Fruit fly (Drosophila melanogaster) whole organism, embryonic: Measurements from ENCODE around the gene Mipp2.
A peak's percentile ranks its signal among the peaks of the same experiment; 100 is the strongest.

Experiments
- Atf3 ChIP-seq: fragments of 200-800 bp; sonication (Bioruptor generic); optimal IDR thresholded peaks from 3 replicates; lab custom pipeline; 2016; ENCODE audit warnings: missing biosample characterization, missing genetic modification characterization
- CG10979 ChIP-seq: fragments of 200-800 bp; sonication (Bioruptor generic); optimal IDR thresholded peaks from 2 replicates; lab custom pipeline; 2018; ENCODE audit warnings: missing biosample characterization, mild to moderate bottlenecking, missing genetic modification characterization, moderate library complexity
- CG12236 ChIP-seq: fragments of 200-800 bp; sonication (Bioruptor generic); optimal IDR thresholded peaks from 2 replicates; lab custom pipeline; 2016; ENCODE audit warnings: missing biosample characterization, missing genetic modification characterization
- CG13123 ChIP-seq: fragments of 200-800 bp; sonication (Bioruptor generic); optimal IDR thresholded peaks from 2 replicates; lab custom pipeline; 2016; ENCODE audit warnings: missing biosample characterization, missing genetic modification characterization
- CG13624 ChIP-seq: fragments of 200-800 bp; sonication (Bioruptor generic); optimal IDR thresholded peaks from 2 replicates; lab custom pipeline; 2016; ENCODE audit warnings: missing biosample characterization, missing genetic modification characterization
- CG1529 ChIP-seq: fragments of 200-800 bp; sonication (Bioruptor generic); optimal IDR thresholded peaks from 3 replicates; lab custom pipeline; 2018; ENCODE audit warnings: missing biosample characterization, missing genetic modification characterization
- CG1792 ChIP-seq: fragments of 200-800 bp; sonication (Bioruptor generic); optimal IDR thresholded peaks from 2 replicates; lab custom pipeline; 2016; ENCODE audit warnings: missing biosample characterization, missing genetic modification characterization
- CG18262 ChIP-seq: fragments of 200-800 bp; optimal IDR thresholded peaks from 3 replicates; lab custom pipeline; 2019; ENCODE audit warnings: missing biosample characterization, mild to moderate bottlenecking, missing genetic modification characterization, moderate library complexity
- CG1832 ChIP-seq: fragments of 200-800 bp; sonication (Bioruptor generic); optimal IDR thresholded peaks from 2 replicates; lab custom pipeline; 2017; ENCODE audit warnings: missing biosample characterization, mild to moderate bottlenecking, missing genetic modification characterization, inconsistent platforms
- CG18619 ChIP-seq: fragments of 200-800 bp; sonication (Bioruptor generic); optimal IDR thresholded peaks from 3 replicates; lab custom pipeline; 2017; ENCODE audit warnings: missing biosample characterization, mild to moderate bottlenecking, missing genetic modification characterization
- CG32532 ChIP-seq: fragments of 200-800 bp; sonication (Bioruptor generic); IDR thresholded peaks from 2 replicates; pipeline ENCODE4 v1.3.6; 2022; ENCODE audit warnings: missing biosample characterization, missing genetic modification characterization
- CG3995 ChIP-seq: fragments of 200-800 bp; sonication (Bioruptor generic); optimal IDR thresholded peaks from 3 replicates; lab custom pipeline; 2016; ENCODE audit warnings: missing biosample characterization, missing genetic modification characterization
- CG4404 ChIP-seq: fragments of 200-800 bp; sonication (Bioruptor generic); IDR thresholded peaks from 2 replicates; pipeline ENCODE4 v1.3.6; 2022; ENCODE audit warnings: missing biosample characterization, missing genetic modification characterization
- CG4617 ChIP-seq: fragments of 200-800 bp; sonication (Bioruptor generic); optimal IDR thresholded peaks from 3 replicates; lab custom pipeline; 2016; ENCODE audit warnings: missing biosample characterization, missing genetic modification characterization, borderline replicate concordance
- CG6654 ChIP-seq: fragments of 200-800 bp; sonication (Bioruptor generic); optimal IDR thresholded peaks from 2 replicates; lab custom pipeline; 2017; ENCODE audit warnings: missing biosample characterization, mild to moderate bottlenecking, missing genetic modification characterization
- CG7786 ChIP-seq: fragments of 200-800 bp; sonication (Bioruptor generic); optimal IDR thresholded peaks from 2 replicates; lab custom pipeline; 2016; ENCODE audit warnings: missing biosample characterization, missing genetic modification characterization
- CG7839 ChIP-seq: fragments of 200-800 bp; sonication (Bioruptor generic); optimal IDR thresholded peaks from 3 replicates; lab custom pipeline; 2018; ENCODE audit warnings: missing biosample characterization, mild to moderate bottlenecking, missing genetic modification characterization, moderate library complexity
- CG7963 ChIP-seq: fragments of 200-800 bp; sonication (Bioruptor generic); IDR thresholded peaks from 3 replicates; pipeline ENCODE4 v1.3.6; 2022; ENCODE audit warnings: missing biosample characterization, missing genetic modification characterization; ENCODE audit not compliant: partially characterized antibody
- CG9817 ChIP-seq: fragments of 200-800 bp; sonication (Bioruptor generic); optimal IDR thresholded peaks from 2 replicates; lab custom pipeline; 2018; ENCODE audit warnings: missing biosample characterization, mild to moderate bottlenecking, missing genetic modification characterization, moderate library complexity
- CrebB ChIP-seq: fragments of 200-800 bp; sonication (Bioruptor generic); optimal IDR thresholded peaks from 3 replicates; lab custom pipeline; 2018; ENCODE audit warnings: missing biosample characterization, mild to moderate bottlenecking, missing genetic modification characterization
- Dll ChIP-seq: fragments of 200-800 bp; sonication (Bioruptor generic); IDR thresholded peaks from 4 replicates; pipeline ENCODE4 v1.3.6; 2022; ENCODE audit warnings: missing biosample characterization, missing genetic modification characterization; ENCODE audit not compliant: partially characterized antibody
- Doc3 ChIP-seq: fragments of 200-800 bp; sonication (Bioruptor generic); IDR thresholded peaks from 3 replicates; pipeline ENCODE4 v1.3.6; 2022; ENCODE audit warnings: missing biosample characterization, missing genetic modification characterization; ENCODE audit not compliant: partially characterized antibody
- Elba2 ChIP-seq: fragments of 200-800 bp; sonication (Bioruptor generic); optimal IDR thresholded peaks from 3 replicates; lab custom pipeline; 2016; ENCODE audit warnings: missing biosample characterization, missing genetic modification characterization
- HmgD ChIP-seq: fragments of 200-800 bp; sonication (Bioruptor generic); optimal IDR thresholded peaks from 3 replicates; lab custom pipeline; 2016; ENCODE audit warnings: missing biosample characterization, missing genetic modification characterization
- Hr3 ChIP-seq: fragments of 200-800 bp; sonication (Bioruptor generic); optimal IDR thresholded peaks from 3 replicates; lab custom pipeline; 2016; ENCODE audit warnings: missing biosample characterization, missing genetic modification characterization
- Hr51 ChIP-seq, 2 experiments: fragments of 200-800 bp; sonication (Bioruptor generic); optimal IDR thresholded peaks; 2 replicates in 1 of 2; 3 replicates in 1 of 2; lab custom pipeline; 2016 to 2018; ENCODE audit warnings: missing biosample characterization in 2 of 2, missing genetic modification characterization in 2 of 2, mild to moderate bottlenecking in 1 of 2, moderate library complexity in 1 of 2
- Hsf ChIP-seq: fragments of 200-800 bp; sonication (Bioruptor generic); optimal IDR thresholded peaks from 3 replicates; lab custom pipeline; 2016; ENCODE audit warnings: missing biosample characterization, missing genetic modification characterization
- MESR4 ChIP-seq: fragments of 200-800 bp; sonication (Bioruptor generic); optimal IDR thresholded peaks from 2 replicates; lab custom pipeline; 2018; ENCODE audit warnings: missing biosample characterization, mild to moderate bottlenecking, missing genetic modification characterization, moderate library complexity
- Myb ChIP-seq: fragments of 200-800 bp; sonication (Bioruptor generic); optimal IDR thresholded peaks from 2 replicates; lab custom pipeline; 2016; ENCODE audit warnings: missing biosample characterization, missing genetic modification characterization
- NC2β ChIP-seq: fragments of 200-800 bp; sonication (Bioruptor generic); optimal IDR thresholded peaks from 2 replicates; lab custom pipeline; 2016; ENCODE audit warnings: missing biosample characterization, missing genetic modification characterization
- Sin3A ChIP-seq: fragments of >200 bp; optimal IDR thresholded peaks from 2 replicates; lab custom pipeline; 2018
- ap ChIP-seq: fragments of 200-800 bp; sonication (Bioruptor generic); IDR thresholded peaks from 2 replicates; pipeline ENCODE4 v1.3.6; 2022; ENCODE audit warnings: missing biosample characterization, missing genetic modification characterization
- bowl ChIP-seq: fragments of 200-800 bp; sonication (Bioruptor generic); IDR thresholded peaks from 2 replicates; pipeline ENCODE4 v1.3.6; 2022; ENCODE audit warnings: missing biosample characterization, missing genetic modification characterization
- cad ChIP-seq: fragments of >200 bp; optimal IDR thresholded peaks from 2 replicates; lab custom pipeline; 2017; ENCODE audit warnings: missing biosample characterization, missing genetic modification characterization
- cas ChIP-seq: fragments of 200-800 bp; sonication (Bioruptor generic); IDR thresholded peaks from 2 replicates; pipeline ENCODE4 v1.3.6; 2022; ENCODE audit warnings: missing biosample characterization, missing genetic modification characterization
- croc ChIP-seq: fragments of 200-800 bp; sonication (Bioruptor generic); conservative IDR thresholded peaks from 3 replicates; pipeline ENCODE4 v1.3.6; 2022; ENCODE audit warnings: missing biosample characterization, missing genetic modification characterization
- crol ChIP-seq: fragments of 200-800 bp; sonication (Bioruptor generic); IDR thresholded peaks from 2 replicates; pipeline ENCODE4 v1.3.6; 2022; ENCODE audit warnings: missing biosample characterization, missing genetic modification characterization
- da ChIP-seq: fragments of 200-800 bp; sonication (Bioruptor generic); optimal IDR thresholded peaks from 2 replicates; lab custom pipeline; 2016; ENCODE audit warnings: missing biosample characterization, missing genetic modification characterization
- dmrt99B ChIP-seq: fragments of 200-800 bp; sonication (Bioruptor generic); optimal IDR thresholded peaks from 2 replicates; lab custom pipeline; 2018; ENCODE audit warnings: missing biosample characterization, mild to moderate bottlenecking, missing genetic modification characterization, moderate library complexity
- en ChIP-seq: fragments of 200-800 bp; sonication (Bioruptor generic); optimal IDR thresholded peaks from 2 replicates; lab custom pipeline; 2016; ENCODE audit warnings: missing biosample characterization, missing genetic modification characterization
- fd64A ChIP-seq: fragments of 200-800 bp; sonication (Bioruptor generic); optimal IDR thresholded peaks from 3 replicates; lab custom pipeline; 2018; ENCODE audit warnings: missing biosample characterization, mild to moderate bottlenecking, missing genetic modification characterization
- fd96Cb ChIP-seq: fragments of 200-800 bp; sonication (Bioruptor generic); optimal IDR thresholded peaks from 2 replicates; lab custom pipeline; 2018; ENCODE audit warnings: missing biosample characterization, mild to moderate bottlenecking, missing genetic modification characterization, moderate library complexity
- gcm2 ChIP-seq: fragments of 200-800 bp; sonication (Bioruptor generic); optimal IDR thresholded peaks from 2 replicates; lab custom pipeline; 2016; ENCODE audit warnings: missing biosample characterization, missing genetic modification characterization
- gsb ChIP-seq: fragments of 200-800 bp; sonication (Bioruptor generic); IDR thresholded peaks from 2 replicates; pipeline ENCODE4 v1.3.6; 2022; ENCODE audit warnings: missing biosample characterization, missing genetic modification characterization
- jing ChIP-seq: fragments of 200-800 bp; sonication (Bioruptor generic); optimal IDR thresholded peaks from 2 replicates; lab custom pipeline; 2018; ENCODE audit warnings: missing biosample characterization, mild to moderate bottlenecking, missing genetic modification characterization
- klu ChIP-seq: fragments of 200-800 bp; sonication (Bioruptor generic); IDR thresholded peaks from 2 replicates; pipeline ENCODE4 v1.3.6; 2022; ENCODE audit warnings: missing biosample characterization, missing genetic modification characterization
- kni ChIP-seq: fragments of 200-800 bp; sonication (Bioruptor generic); optimal IDR thresholded peaks from 3 replicates; lab custom pipeline; 2017; ENCODE audit warnings: mild to moderate bottlenecking, missing biosample characterization, missing genetic modification reagents, missing genetic modification characterization
- oc ChIP-seq: fragments of 200-800 bp; sonication (Bioruptor generic); optimal IDR thresholded peaks from 2 replicates; lab custom pipeline; 2018; ENCODE audit warnings: missing biosample characterization, mild to moderate bottlenecking, missing genetic modification characterization, moderate library complexity
- vnd ChIP-seq: fragments of 200-800 bp; sonication (Bioruptor generic); IDR thresholded peaks from 3 replicates; pipeline ENCODE4 v1.3.6; 2022; ENCODE audit warnings: missing biosample characterization, missing genetic modification characterization; ENCODE audit not compliant: partially characterized antibody
- vvl ChIP-seq: fragments of 200-800 bp; sonication (Bioruptor generic); IDR thresholded peaks from 2 replicates; pipeline ENCODE4 v1.3.6; 2022; ENCODE audit warnings: missing biosample characterization, missing genetic modification characterization

Gene Mipp2

DNA sequence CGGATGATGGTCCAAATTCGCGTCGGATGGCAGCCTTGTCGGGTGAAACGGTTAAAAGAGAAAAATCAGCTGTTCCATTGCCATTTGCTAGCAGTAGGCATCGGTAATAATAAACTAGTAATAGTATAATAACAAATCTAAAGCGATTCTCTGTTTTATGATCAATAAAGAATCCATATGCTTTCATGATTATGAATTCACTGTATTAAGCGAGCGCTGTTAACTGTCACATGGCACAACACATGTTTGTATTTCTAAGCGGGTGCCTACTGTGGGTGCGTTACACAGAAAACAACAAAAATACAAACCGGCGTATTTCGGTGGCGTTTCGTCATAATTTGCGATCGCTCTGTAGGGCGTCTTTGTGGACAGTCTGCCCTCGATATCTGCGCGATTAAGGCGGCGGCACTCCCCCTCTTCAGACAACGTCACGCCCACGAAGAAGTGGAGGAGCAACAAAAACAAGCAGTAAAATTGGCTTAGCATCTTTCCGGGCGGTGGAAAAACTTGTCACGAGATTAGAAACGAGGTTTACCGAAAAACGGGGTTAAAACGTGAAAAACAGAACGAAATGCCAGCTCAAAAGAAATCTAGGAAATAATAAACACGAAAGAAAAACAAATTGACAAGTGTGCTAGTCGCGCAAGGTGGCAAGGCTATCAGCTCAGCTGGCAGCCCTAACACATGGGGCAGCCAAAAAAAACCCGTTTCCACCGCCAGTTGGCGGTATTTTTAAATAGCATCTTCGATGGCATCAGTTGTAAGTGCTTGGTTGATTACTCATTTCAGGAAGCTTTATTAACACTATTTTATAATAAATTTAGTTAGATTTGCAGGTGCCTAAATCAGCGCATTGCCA is at the start of gene Mipp2, which contains the start of gene Nep1 (continued):
- TF ChIP-seq fd64A (GFP tag; lab: Kevin White, UChicago) (no peak), Myb (GFP tag; lab: Kevin White, UChicago) (no peak), oc (no peak), da (GFP tag; lab: Kevin White, UChicago) (no peak), CG18619 (GFP tag; lab: Kevin White, UChicago) (no peak), CG4617 (GFP tag; lab: Kevin White, UChicago) (peak; percentile 36), fd96Cb (peak; percentile 26), dmrt99B (tag; lab: Kevin White, UChicago) (no peak), CG18262 (tag; lab: Kevin White, UChicago) (peak; percentile 8), Elba2 (no peak), gsb (GFP tag; lab: Robert Waterston, UW) (0 out of 2 replicates have a peak, but pooled peaks have one; percentile 13), CG1529 (GFP tag; lab: Kevin White, UChicago) (no peak), ap (GFP tag; lab: Robert Waterston, UW) (no peak), kni (no peak), Doc3 (no peak), CG3995 (GFP tag; lab: Kevin White, UChicago) (no peak), jing (GFP tag; lab: Kevin White, UChicago) (no peak), CG7963 (GFP tag; lab: Robert Waterston, UW) (no peak), Sin3A (lab: Kevin White, UChicago) (peak; percentile 41), CG4404 (GFP tag; lab: Robert Waterston, UW) (no peak), crol (GFP tag; lab: Robert Waterston, UW) (no peak), CG1792 (GFP tag; lab: Kevin White, UChicago) (no peak), CG13123 (GFP tag; lab: Kevin White, UChicago) (no peak), vnd (GFP tag; lab: Robert Waterston, UW) (no peak), cas (GFP tag; lab: Robert Waterston, UW) (no peak), Hr3 (peak; percentile 9), Hr51 (GFP tag; optimal IDR thresholded peaks at IDR 0.05; lab: Kevin White, UChicago) (peak; percentile 21 to 28), Dll (no peak), CG1832 (no peak), NC2β (GFP tag; lab: Kevin White, UChicago) (no peak), bowl (GFP tag; lab: Robert Waterston, UW) (no peak), CrebB (tag; lab: Kevin White, UChicago) (no peak), CG12236 (GFP tag; lab: Kevin White, UChicago) (no peak), CG9817 (tag; lab: Kevin White, UChicago) (peak; percentile 35), CG10979 (tag; lab: Kevin White, UChicago) (no peak), HmgD (GFP tag; lab: Kevin White, UChicago) (no peak), Atf3 (GFP tag; lab: Kevin White, UChicago) (no peak), cad (GFP tag; lab: Kevin White, UChicago) (no peak), Hsf (peak; percentile 2), CG6654 (GFP tag; lab: Kevin White, UChicago) (no peak), CG7839 (peak; percentile 64), CG32532 (GFP tag; lab: Robert Waterston, UW) (peak; percentile 54), croc (GFP tag; lab: Robert Waterston, UW) (no peak), CG13624 (GFP tag; lab: Kevin White, UChicago) (no peak), CG7786 (GFP tag; lab: Kevin White, UChicago) (peak; percentile 29), en (GFP tag; lab: Kevin White, UChicago) (no peak), gcm2 (GFP tag; lab: Kevin White, UChicago) (no peak), klu (GFP tag; lab: Robert Waterston, UW) (peak; percentile 27; the same call in 1 of the 2 replicates), vvl (GFP tag; lab: Robert Waterston, UW) (peak; percentile 60; the same call in 1 of the 2 replicates), MESR4 (no peak)
